Fruit fly (Drosophila melanogaster) whole organism, prepupa: ENCODE results near the gene Tomosyn.

Experiments used
- CG16779 ChIP-seq: fragments of 200-800 bp; sonication (Bioruptor generic); optimal IDR thresholded peaks from 3 replicates; lab custom pipeline; 2017; ENCODE audit warnings: missing biosample characterization, mild to moderate bottlenecking, missing genetic modification characterization
- CG8119 ChIP-seq: fragments of 200-800 bp; sonication (Bioruptor generic); IDR thresholded peaks from 3 replicates; pipeline ENCODE4 v1.3.6; 2022; ENCODE audit warnings: missing biosample characterization, missing genetic modification characterization
- CG8632 ChIP-seq: fragments of 200-800 bp; sonication (Bioruptor generic); optimal IDR thresholded peaks from 3 replicates; lab custom pipeline; 2016; ENCODE audit warnings: missing biosample characterization, missing genetic modification characterization
- Gug ChIP-seq: fragments of 200-800 bp; sonication (Bioruptor generic); IDR thresholded peaks from 2 replicates; pipeline ENCODE4 v1.3.6; 2022; ENCODE audit warnings: missing biosample characterization, missing genetic modification characterization
- dac ChIP-seq: fragments of 200-800 bp; sonication (Bioruptor generic); optimal IDR thresholded peaks from 2 replicates; lab custom pipeline; 2017; ENCODE audit warnings: missing biosample characterization, mild to moderate bottlenecking, missing genetic modification characterization
- fd85E ChIP-seq: fragments of 200-800 bp; sonication (Bioruptor generic); optimal IDR thresholded peaks from 3 replicates; lab custom pipeline; 2016; ENCODE audit warnings: missing biosample characterization, missing genetic modification characterization
- fkh ChIP-seq: fragments of 200-800 bp; sonication (Bioruptor generic); optimal IDR thresholded peaks from 3 replicates; lab custom pipeline; 2017; ENCODE audit warnings: missing biosample characterization, mild to moderate bottlenecking, missing genetic modification characterization, moderate library complexity

DNA sequence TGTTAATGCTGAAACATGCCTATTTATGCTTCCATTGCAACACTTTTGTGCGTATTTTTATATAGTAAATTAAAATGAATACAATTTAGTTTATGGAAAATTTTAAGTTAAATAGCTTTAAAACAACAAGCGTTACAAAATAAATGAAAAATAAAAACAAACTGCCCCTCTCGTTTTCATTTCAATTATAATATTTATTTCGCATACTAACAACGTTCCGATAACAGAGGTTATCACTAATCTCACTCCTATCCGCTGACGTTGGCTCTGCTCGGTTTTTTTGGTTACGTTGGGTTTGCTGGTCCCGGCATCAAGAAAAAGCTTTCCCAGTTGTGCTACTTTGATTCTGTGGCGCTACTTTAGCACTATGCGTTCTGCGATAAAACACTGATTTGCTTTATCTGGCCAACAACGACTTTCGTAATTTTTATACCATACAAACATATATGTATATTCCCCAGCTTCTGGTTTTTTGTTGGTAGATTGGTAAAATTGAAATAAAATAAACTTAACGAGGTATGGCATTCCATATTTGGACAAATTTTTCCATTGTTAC is 51.1 kb downstream of the Tomosyn start:
- TF ChIP-seq dac (GFP tag; lab: Kevin White, UChicago) (no peak), fd85E (no peak), fkh (GFP tag; lab: Kevin White, UChicago) (no peak), Gug (GFP tag; lab: Robert Waterston, UW) (no peak), CG8119 (GFP tag; lab: Robert Waterston, UW) (no peak), CG16779 (tag; lab: Kevin White, UChicago) (no peak), CG8632 (GFP tag; lab: Kevin White, UChicago) (no peak)
